Fruit fly (Drosophila melanogaster) whole organism, embryonic: Measurements from ENCODE around the gene Pvf3.

Experiments used
- CG10654 ChIP-seq: fragments of 200-800 bp; sonication (Bioruptor generic); optimal IDR thresholded peaks from 2 replicates; lab custom pipeline; 2016; ENCODE audit warnings: missing biosample characterization, missing genetic modification characterization
- CG11085 ChIP-seq: fragments of 200-800 bp; sonication (Bioruptor generic); IDR thresholded peaks from 2 replicates; pipeline ENCODE4 v1.3.6; 2022; ENCODE audit warnings: missing biosample characterization, missing genetic modification characterization
- CG31441 ChIP-seq: fragments of 200-800 bp; sonication (Bioruptor generic); IDR thresholded peaks from 2 replicates; pipeline ENCODE4 v1.3.6; 2022; ENCODE audit warnings: missing biosample characterization, missing genetic modification characterization
- CG42726 ChIP-seq: fragments of 200-800 bp; sonication (Bioruptor generic); IDR thresholded peaks from 2 replicates; pipeline ENCODE4 v1.3.6; 2022; ENCODE audit warnings: missing biosample characterization, missing genetic modification characterization; ENCODE audit not compliant: partially characterized antibody
- Rfx ChIP-seq: fragments of 200-800 bp; sonication (Bioruptor generic); IDR thresholded peaks from 2 replicates; pipeline ENCODE4 v1.3.6; 2022; ENCODE audit warnings: missing biosample characterization, missing genetic modification characterization

DNA sequence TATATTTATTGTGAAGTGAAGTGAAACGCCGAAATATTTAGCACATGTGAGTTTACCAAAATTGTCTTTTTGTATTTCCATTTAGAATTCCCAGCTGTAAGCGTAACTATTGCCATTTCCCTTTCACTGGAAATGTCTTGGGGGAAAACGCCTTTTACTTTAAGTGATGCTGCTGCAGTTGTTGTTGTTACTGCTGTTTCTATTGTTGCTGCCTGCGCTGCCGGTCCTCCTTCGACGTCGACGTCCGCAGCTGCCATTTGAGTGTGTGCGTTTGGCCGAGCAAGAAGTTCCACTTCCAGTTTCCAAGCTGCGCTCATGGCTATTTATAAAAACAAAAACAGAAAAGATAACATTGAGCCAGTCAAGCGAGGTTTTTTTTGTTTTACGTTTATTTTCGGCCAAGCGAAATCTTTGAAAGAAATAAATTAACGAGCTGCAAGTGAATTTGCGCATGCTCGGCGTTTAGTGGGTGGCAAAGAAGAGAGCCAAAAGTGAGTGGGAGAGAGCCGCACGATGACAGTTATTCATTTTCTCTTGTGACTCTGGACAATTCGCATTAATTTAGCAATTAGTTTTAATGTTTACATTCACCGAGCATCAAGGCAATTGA is 107.7 kb downstream of the Pvf3 start:
- no peak for TF ChIP-seq CG42726 (GFP tag; lab: Robert Waterston, UW)
- no peak for TF ChIP-seq CG11085 (GFP tag; lab: Robert Waterston, UW)
- TF ChIP-seq CG31441 (GFP tag; lab: Robert Waterston, UW) = no peak
- no peak for TF ChIP-seq CG10654
- TF ChIP-seq Rfx (GFP tag; lab: Robert Waterston, UW) = no peak
